Worm (Caenorhabditis elegans): ENCODE results near the gene F01F1.11.
A peak's percentile ranks its signal among the peaks of the same experiment; 100 is the strongest.

The F01F1.11 gene

ce11 chrIII:5828065-5828464 is 43.6 kb downstream of the F01F1.11 start:
- TF ChIP-seq lin-39 (tag; optimal IDR thresholded peaks at IDR 0.05) (no peak), nhr-76 (tag; optimal IDR thresholded peaks at IDR 0.05) (no peak), mdl-1 (tag; optimal IDR thresholded peaks at IDR 0.05) (no peak), nhr-43 (tag; optimal IDR thresholded peaks at IDR 0.05; ENCODE audit: poor library complexity, severe bottlenecking) (no peak), fos-1 (tag; optimal IDR thresholded peaks at IDR 0.05) (no peak), elt-1 (tag; optimal IDR thresholded peaks at IDR 0.05) (no peak), eor-1 (tag; optimal IDR thresholded peaks at IDR 0.05) (no peak), skn-1 (tag; optimal IDR thresholded peaks at IDR 0.05) (no peak)

- TF ChIP-seq fos-1 (tag; optimal IDR thresholded peaks at IDR 0.05) (no peak), nfya-1 (tag; optimal IDR thresholded peaks at IDR 0.05; ENCODE audit: insufficient read depth) (peak; percentile 3), skn-1 (tag; optimal IDR thresholded peaks at IDR 0.05) (no peak), ZK546.5 (tag; optimal IDR thresholded peaks at IDR 0.05) (no peak), pha-4 (tag; optimal IDR thresholded peaks at IDR 0.05) (no peak)
Observed at ce11 chrIII:5826895-5827437, 44.7 kb downstream of the F01F1.11 start.

- no peak for TF ChIP-seq ceh-82 (tag; optimal IDR thresholded peaks at IDR 0.05)
- TF ChIP-seq unc-39 (tag; optimal IDR thresholded peaks at IDR 0.05): no peak
- no peak for TF ChIP-seq nhr-23 (tag; optimal IDR thresholded peaks at IDR 0.05)
Observed at ce11 chrIII:5824450-5824972, 47.2 kb downstream of the F01F1.11 start.

- TF ChIP-seq aly-2 (tag; optimal IDR thresholded peaks at IDR 0.05): no peak
- no peak for TF ChIP-seq hmg-11 (tag; optimal IDR thresholded peaks at IDR 0.05)
- no peak for TF ChIP-seq ama-1 (optimal IDR thresholded peaks at IDR 0.05)
- no peak for TF ChIP-seq unc-39 (tag; optimal IDR thresholded peaks at IDR 0.05)
- TF ChIP-seq tbx-2 (tag; optimal IDR thresholded peaks at IDR 0.05): no peak
- no peak for TF ChIP-seq ceh-82 (tag; optimal IDR thresholded peaks at IDR 0.05)
- TF ChIP-seq ztf-11 (tag; optimal IDR thresholded peaks at IDR 0.05): no peak
- TF ChIP-seq ZK546.5 (tag; optimal IDR thresholded peaks at IDR 0.05): no peak
- TF ChIP-seq unc-62 (GFP tag; optimal IDR thresholded peaks at IDR 0.05): no peak
- no peak for TF ChIP-seq nhr-76 (tag; optimal IDR thresholded peaks at IDR 0.05)
- TF ChIP-seq nhr-43 (tag; optimal IDR thresholded peaks at IDR 0.05; ENCODE audit: poor library complexity, severe bottlenecking): no peak
- TF ChIP-seq elt-2 (tag; optimal IDR thresholded peaks at IDR 0.05): no peak
- no peak for TF ChIP-seq nhr-77 (tag; optimal IDR thresholded peaks at IDR 0.05)
- no peak for TF ChIP-seq eor-1 (tag; optimal IDR thresholded peaks at IDR 0.05)
- TF ChIP-seq ceh-16 (tag; optimal IDR thresholded peaks at IDR 0.05): no peak
- TF ChIP-seq lin-15B (tag; optimal IDR thresholded peaks at IDR 0.05): no peak
- no peak for TF ChIP-seq nhr-67 (tag; optimal IDR thresholded peaks at IDR 0.05)
Observed at ce11 chrIII:5823617-5824016, 48.1 kb downstream of the F01F1.11 start, which contains the start of gene R12B2.8. TSS of gene R12B2.8 (plus strand) at chrIII:5823917.

ce11 chrIII:5822816-5823215 is 48.9 kb downstream of the F01F1.11 start:
- no peak for TF ChIP-seq ceh-9 (tag; optimal IDR thresholded peaks at IDR 0.05)
- TF ChIP-seq aly-2 (tag; optimal IDR thresholded peaks at IDR 0.05): no peak
- TF ChIP-seq ama-1 (optimal IDR thresholded peaks at IDR 0.05): no peak
- no peak for TF ChIP-seq nhr-67 (tag; optimal IDR thresholded peaks at IDR 0.05)
- TF ChIP-seq ceh-16 (tag; optimal IDR thresholded peaks at IDR 0.05): no peak
- TF ChIP-seq R02D3.7 (tag; optimal IDR thresholded peaks at IDR 0.05): no peak
- TF ChIP-seq fos-1 (tag; optimal IDR thresholded peaks at IDR 0.05): no peak
- TF ChIP-seq zag-1 (tag; optimal IDR thresholded peaks at IDR 0.05): no peak
- no peak for TF ChIP-seq sea-2 (GFP tag; optimal IDR thresholded peaks at IDR 0.05)
